Worm (Caenorhabditis elegans): ENCODE data around the gene C09F12.3.

DNA sequence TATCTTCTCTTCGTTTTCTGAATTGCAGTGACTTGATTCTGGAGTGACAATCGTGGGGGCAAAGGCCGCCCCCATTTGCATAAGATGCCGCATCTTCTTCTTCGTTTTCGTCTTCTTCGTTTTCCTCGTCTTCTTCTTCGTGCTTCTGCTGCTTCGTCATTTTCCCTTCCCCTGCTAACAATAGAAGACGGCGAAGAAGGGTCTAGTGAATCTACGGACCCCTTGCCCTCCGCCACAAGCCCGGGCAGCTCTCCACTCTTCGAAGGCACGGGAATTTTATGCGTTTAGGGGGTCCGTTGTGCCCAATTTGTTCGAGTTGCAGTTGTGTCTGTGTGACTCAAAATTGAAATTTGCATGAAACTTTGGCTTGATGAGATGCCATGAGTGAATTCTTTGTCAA, 10.8 kb downstream of the C09F12.3 start:
- TF ChIP-seq T20F7.1 (GFP tag; optimal IDR thresholded peaks at IDR 0.05) (no peak), Y5F2A.4 (GFP tag; optimal IDR thresholded peaks at IDR 0.05) (no peak), spr-3 (GFP tag; optimal IDR thresholded peaks at IDR 0.05) (no peak), lir-3 (tag; optimal IDR thresholded peaks at IDR 0.05) (no peak)
